Worm (Caenorhabditis elegans) whole organism, late embryonic: ENCODE measurements around the gene ints-9.

Experiments used
- ama-1 ChIP-seq: fragments of 150-350 bp; optimal IDR thresholded peaks from 2 replicates; lab custom pipeline; 2014
- ceh-24 ChIP-seq: sonication (generic microtip); optimal IDR thresholded peaks from 2 replicates; lab custom pipeline; 2016; ENCODE audit warnings: mild to moderate bottlenecking, missing genetic modification characterization, missing compliant biosample characterization
- dmd-4 ChIP-seq: sonication (generic microtip); optimal IDR thresholded peaks from 2 replicates; lab custom pipeline; 2016; ENCODE audit warnings: borderline replicate concordance, missing genetic modification characterization, missing compliant biosample characterization
- fkh-10 ChIP-seq: fragments of 150-350 bp; optimal IDR thresholded peaks from 2 replicates; lab custom pipeline; 2014; ENCODE audit warnings: missing biosample characterization, missing genetic modification reagents, missing genetic modification characterization
- mec-3 ChIP-seq: sonication (generic microtip); optimal IDR thresholded peaks from 2 replicates; lab custom pipeline; 2016; ENCODE audit warnings: borderline replicate concordance, missing genetic modification characterization, missing compliant biosample characterization
- nfya-1 ChIP-seq: sonication (generic microtip); optimal IDR thresholded peaks from 2 replicates; lab custom pipeline; 2017; ENCODE audit warnings: missing genetic modification characterization, mild to moderate bottlenecking, missing compliant biosample characterization, antibody characterized with exemption, moderate library complexity
- nhr-11 ChIP-seq: fragments of 150-350 bp; optimal IDR thresholded peaks from 2 replicates; lab custom pipeline; 2014; ENCODE audit warnings: missing biosample characterization, missing genetic modification characterization
- pax-1 ChIP-seq: fragments of 150-350 bp; optimal IDR thresholded peaks from 2 replicates; lab custom pipeline; 2014; ENCODE audit warnings: missing biosample characterization, missing genetic modification characterization
- pha-4 ChIP-seq: fragments of 150-350 bp; optimal IDR thresholded peaks from 2 replicates; lab custom pipeline; 2018; ENCODE audit warnings: missing biosample characterization, missing genetic modification reagents, missing genetic modification characterization
- pqm-1 ChIP-seq: sonication (generic microtip); optimal IDR thresholded peaks from 2 replicates; lab custom pipeline; 2016; ENCODE audit warnings: missing genetic modification characterization, missing compliant biosample characterization
- unc-42 ChIP-seq: sonication (generic microtip); optimal IDR thresholded peaks from 2 replicates; lab custom pipeline; 2016; ENCODE audit warnings: missing genotype, missing genetic modification characterization, missing compliant biosample characterization
- unc-55 ChIP-seq: sonication (generic microtip); optimal IDR thresholded peaks from 2 replicates; lab custom pipeline; 2017; ENCODE audit warnings: missing biosample characterization, missing genetic modification reagents, missing genetic modification characterization
- unc-86 ChIP-seq: sonication (generic microtip); optimal IDR thresholded peaks from 2 replicates; lab custom pipeline; 2016; ENCODE audit warnings: missing genetic modification characterization, missing compliant biosample characterization

DNA sequence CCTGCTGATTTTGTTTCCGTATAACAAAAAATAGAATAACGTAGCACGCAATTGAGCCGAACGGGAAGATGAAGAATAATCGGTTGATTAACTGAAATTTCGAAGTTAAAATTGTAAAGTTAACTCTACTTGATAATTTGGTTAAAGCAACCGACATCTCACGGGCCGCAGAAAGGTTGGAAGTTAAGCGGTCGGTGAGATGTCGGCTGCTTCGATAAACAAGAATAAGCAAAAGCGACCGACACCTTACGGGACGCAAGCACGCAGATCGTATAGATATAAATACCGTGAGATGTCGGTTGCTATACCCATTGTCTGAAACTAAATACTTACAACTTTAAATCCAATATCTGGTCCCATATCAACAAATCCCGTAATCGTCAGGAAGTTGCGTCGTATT, 19.5 kb downstream of the ints-9 start:
- TF ChIP-seq pqm-1 (no peak), unc-55 (no peak), pax-1 (tag; lab: Kevin White, UChicago) (no peak), nhr-11 (tag; lab: Kevin White, UChicago) (no peak), pha-4 (tag; lab: Kevin White, UChicago) (no peak), mec-3 (tag; lab: Kevin White, UChicago) (no peak), ceh-24 (no peak), ama-1 (no peak), dmd-4 (tag; lab: Kevin White, UChicago) (no peak), nfya-1 (tag; lab: Kevin White, UChicago) (no peak), unc-42 (no peak), fkh-10 (GFP tag; lab: Kevin White, UChicago) (no peak), unc-86 (tag; lab: Kevin White, UChicago) (no peak)
